Worm (Caenorhabditis elegans): ENCODE measurements around the gene F08G12.5.

DNA sequence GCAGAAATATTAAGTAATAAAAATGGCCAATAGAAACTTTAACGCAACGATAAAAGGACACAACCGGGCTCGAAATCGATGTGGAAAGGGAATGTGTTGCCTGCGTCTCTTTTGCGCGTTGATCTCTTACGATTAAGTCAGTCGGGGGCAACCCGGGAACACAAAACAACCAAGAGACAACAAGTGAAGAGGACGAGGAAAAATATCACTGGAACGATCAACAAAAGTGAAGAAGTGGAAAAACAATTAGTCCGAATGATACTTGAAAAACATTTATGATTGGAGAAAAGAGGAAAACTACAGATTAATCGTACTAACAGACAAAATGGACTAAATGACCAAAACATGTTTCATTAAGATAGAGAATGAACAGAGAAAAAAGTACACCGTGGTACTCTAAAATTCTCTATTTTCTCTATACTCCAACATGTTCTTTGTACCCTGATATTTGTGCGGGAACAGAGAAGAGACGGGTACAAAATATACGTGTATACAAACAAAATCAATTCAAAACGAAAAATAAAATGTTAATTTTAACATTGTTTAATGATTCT is at the start of gene F08G12.5:
- TF ChIP-seq pqm-1 (tag; optimal IDR thresholded peaks at IDR 0.05) (no peak), pros-1 (tag; optimal IDR thresholded peaks at IDR 0.05) (no peak), ceh-14 (tag; optimal IDR thresholded peaks at IDR 0.05) (no peak), ceh-22 (tag; optimal IDR thresholded peaks at IDR 0.05) (no peak), eyg-1 (tag; optimal IDR thresholded peaks at IDR 0.05) (no peak), unc-42 (tag; optimal IDR thresholded peaks at IDR 0.05) (no peak), nhr-11 (tag; optimal IDR thresholded peaks at IDR 0.05) (no peak), sox-4 (tag; optimal IDR thresholded peaks at IDR 0.05) (no peak), F13H6.1 (tag; optimal IDR thresholded peaks at IDR 0.05) (no peak), Y22D7AL.16 (tag; optimal IDR thresholded peaks at IDR 0.05) (no peak)
